Fruit fly (Drosophila melanogaster) whole organism, embryonic: ENCODE measurements around the gene CG12608.

ENCODE experiments used
- BEAF-32 ChIP-seq: fragments of 200-800 bp; sonication (Bioruptor generic); optimal IDR thresholded peaks from 3 replicates; lab custom pipeline; 2017; ENCODE audit warnings: missing biosample characterization, missing genetic modification characterization, mild to moderate bottlenecking, moderate library complexity, missing genetic modification reagents
- Bteb2 ChIP-seq: fragments of 200-800 bp; sonication (Bioruptor generic); optimal IDR thresholded peaks from 2 replicates; lab custom pipeline; 2016; ENCODE audit warnings: missing biosample characterization, missing genetic modification characterization
- CG10321 ChIP-seq: fragments of 200-800 bp; sonication (Bioruptor generic); IDR thresholded peaks from 2 replicates; pipeline ENCODE4 v1.3.6; 2022; ENCODE audit warnings: missing biosample characterization, missing genetic modification characterization
- CG10543 ChIP-seq: fragments of 200-800 bp; sonication (Bioruptor generic); optimal IDR thresholded peaks from 3 replicates; lab custom pipeline; 2017; ENCODE audit warnings: missing biosample characterization, mild to moderate bottlenecking, missing genetic modification characterization, moderate library complexity
- CG10565 ChIP-seq: fragments of 200-800 bp; sonication (Bioruptor generic); optimal IDR thresholded peaks from 3 replicates; lab custom pipeline; 2016; ENCODE audit warnings: missing biosample characterization, mild to moderate bottlenecking, missing genetic modification characterization
- CG10979 ChIP-seq: fragments of 200-800 bp; sonication (Bioruptor generic); optimal IDR thresholded peaks from 2 replicates; lab custom pipeline; 2018; ENCODE audit warnings: missing biosample characterization, mild to moderate bottlenecking, missing genetic modification characterization, moderate library complexity
- CG11398 ChIP-seq: fragments of 200-800 bp; sonication (Bioruptor generic); optimal IDR thresholded peaks from 2 replicates; lab custom pipeline; 2016; ENCODE audit warnings: missing biosample characterization, missing genetic modification characterization
- CG13424 ChIP-seq: fragments of 200-800 bp; sonication (Bioruptor generic); optimal IDR thresholded peaks from 2 replicates; lab custom pipeline; 2019; ENCODE audit warnings: missing biosample characterization, mild to moderate bottlenecking, missing genetic modification characterization, moderate library complexity
- CG15269 ChIP-seq: fragments of 200-800 bp; sonication (Bioruptor generic); optimal IDR thresholded peaks from 2 replicates; lab custom pipeline; 2018; ENCODE audit warnings: missing biosample characterization, mild to moderate bottlenecking, missing genetic modification characterization, moderate library complexity
- CG1602 ChIP-seq: fragments of 200-800 bp; sonication (Bioruptor generic); optimal IDR thresholded peaks from 3 replicates; lab custom pipeline; 2016; ENCODE audit warnings: missing biosample characterization, missing genetic modification characterization
- CG17385 ChIP-seq: fragments of 200-800 bp; sonication (Bioruptor generic); optimal IDR thresholded peaks from 3 replicates; lab custom pipeline; 2018; ENCODE audit warnings: missing biosample characterization, mild to moderate bottlenecking, missing genetic modification characterization
- CG18764 ChIP-seq: fragments of 200-800 bp; sonication (Bioruptor generic); optimal IDR thresholded peaks from 3 replicates; lab custom pipeline; 2016; ENCODE audit warnings: missing biosample characterization, missing genetic modification characterization
- CG32767 ChIP-seq: fragments of 200-800 bp; sonication (Bioruptor generic); IDR thresholded peaks from 2 replicates; pipeline ENCODE4 v1.3.6; 2022; ENCODE audit warnings: missing biosample characterization, missing genetic modification characterization
- CG3995 ChIP-seq: fragments of 200-800 bp; sonication (Bioruptor generic); optimal IDR thresholded peaks from 3 replicates; lab custom pipeline; 2016; ENCODE audit warnings: missing biosample characterization, missing genetic modification characterization
- CG4404 ChIP-seq: fragments of 200-800 bp; sonication (Bioruptor generic); IDR thresholded peaks from 2 replicates; pipeline ENCODE4 v1.3.6; 2022; ENCODE audit warnings: missing biosample characterization, missing genetic modification characterization
- CG5180 ChIP-seq: fragments of 200-800 bp; sonication (Bioruptor generic); optimal IDR thresholded peaks from 3 replicates; lab custom pipeline; 2017; ENCODE audit warnings: missing biosample characterization, missing genetic modification characterization, mild to moderate bottlenecking, moderate library complexity, missing genetic modification reagents
- CG6272 ChIP-seq: fragments of 200-800 bp; sonication (Bioruptor generic); IDR thresholded peaks from 2 replicates; pipeline ENCODE4 v1.3.6; 2022; ENCODE audit warnings: missing biosample characterization, missing genetic modification characterization
- CG6654 ChIP-seq: fragments of 200-800 bp; sonication (Bioruptor generic); optimal IDR thresholded peaks from 2 replicates; lab custom pipeline; 2017; ENCODE audit warnings: missing biosample characterization, mild to moderate bottlenecking, missing genetic modification characterization
- CG6854 ChIP-seq: fragments of 200-800 bp; sonication (Bioruptor generic); optimal IDR thresholded peaks from 3 replicates; lab custom pipeline; 2017; ENCODE audit warnings: missing biosample characterization, mild to moderate bottlenecking, missing genetic modification characterization
- CG8359 ChIP-seq: fragments of 200-800 bp; sonication (Bioruptor generic); optimal IDR thresholded peaks from 2 replicates; lab custom pipeline; 2017; ENCODE audit warnings: missing biosample characterization, mild to moderate bottlenecking, missing genetic modification characterization, borderline replicate concordance
- CG8924 ChIP-seq: fragments of 200-800 bp; optimal IDR thresholded peaks from 3 replicates; lab custom pipeline; 2019; ENCODE audit warnings: missing biosample characterization, mild to moderate bottlenecking, missing genetic modification characterization, moderate library complexity
- CoRest ChIP-seq: fragments of 200-800 bp; sonication (Bioruptor generic); optimal IDR thresholded peaks from 3 replicates; lab custom pipeline; 2018; ENCODE audit warnings: missing biosample characterization, mild to moderate bottlenecking, missing genetic modification characterization, moderate library complexity
- CrebB ChIP-seq: fragments of 200-800 bp; sonication (Bioruptor generic); optimal IDR thresholded peaks from 3 replicates; lab custom pipeline; 2018; ENCODE audit warnings: missing biosample characterization, mild to moderate bottlenecking, missing genetic modification characterization
- Dad ChIP-seq: fragments of 200-800 bp; sonication (Bioruptor generic); optimal IDR thresholded peaks from 3 replicates; lab custom pipeline; 2016; ENCODE audit warnings: missing biosample characterization, missing genetic modification characterization
- Dbx ChIP-seq: fragments of 200-800 bp; sonication (Bioruptor generic); IDR thresholded peaks from 3 replicates; pipeline ENCODE4 v1.3.6; 2022; ENCODE audit warnings: missing biosample characterization, missing genetic modification characterization
- Hand ChIP-seq: fragments of 200-800 bp; sonication (Bioruptor generic); optimal IDR thresholded peaks from 2 replicates; lab custom pipeline; 2017; ENCODE audit warnings: mild to moderate bottlenecking, missing biosample characterization, missing genetic modification reagents, missing genetic modification characterization
- Hr3 ChIP-seq: fragments of 200-800 bp; sonication (Bioruptor generic); optimal IDR thresholded peaks from 3 replicates; lab custom pipeline; 2016; ENCODE audit warnings: missing biosample characterization, missing genetic modification characterization
- Kr ChIP-seq: fragments of 200-800 bp; sonication (Bioruptor generic); optimal IDR thresholded peaks from 2 replicates; lab custom pipeline; 2017; ENCODE audit warnings: missing biosample characterization, mild to moderate bottlenecking, missing genetic modification characterization
- Lim3 ChIP-seq: fragments of 200-800 bp; sonication (Bioruptor generic); IDR thresholded peaks from 2 replicates; pipeline ENCODE4 v1.3.6; 2022; ENCODE audit warnings: missing biosample characterization, missing genetic modification characterization
- MTF-1 ChIP-seq: fragments of 200-800 bp; sonication (Bioruptor generic); optimal IDR thresholded peaks from 2 replicates; lab custom pipeline; 2018; ENCODE audit warnings: missing biosample characterization, mild to moderate bottlenecking, missing genetic modification characterization, borderline replicate concordance
- Mrtf ChIP-seq: fragments of 200-800 bp; sonication (Bioruptor generic); IDR thresholded peaks from 3 replicates; pipeline ENCODE4 v1.3.6; 2022; ENCODE audit warnings: missing biosample characterization, missing genetic modification characterization
- NFAT ChIP-seq: fragments of 200-800 bp; sonication (Bioruptor generic); IDR thresholded peaks from 2 replicates; pipeline ENCODE4 v1.3.6; 2022; ENCODE audit warnings: missing biosample characterization, missing genetic modification characterization
- Nf-YC ChIP-seq: fragments of 200-800 bp; optimal IDR thresholded peaks from 3 replicates; lab custom pipeline; 2019; ENCODE audit warnings: missing biosample characterization, mild to moderate bottlenecking, missing genetic modification characterization, moderate library complexity
- Rx ChIP-seq: fragments of 200-800 bp; sonication (Bioruptor generic); IDR thresholded peaks from 2 replicates; pipeline ENCODE4 v1.3.6; 2022; ENCODE audit warnings: missing biosample characterization, missing genetic modification characterization
- TFAM ChIP-seq: fragments of 200-800 bp; sonication (Bioruptor generic); optimal IDR thresholded peaks from 2 replicates; lab custom pipeline; 2017; ENCODE audit warnings: missing biosample characterization, missing genetic modification characterization, inconsistent platforms
- ac ChIP-seq: fragments of 200-800 bp; sonication (Bioruptor generic); optimal IDR thresholded peaks from 3 replicates; lab custom pipeline; 2017; ENCODE audit warnings: missing biosample characterization, mild to moderate bottlenecking, missing genetic modification characterization
- al ChIP-seq: fragments of 200-800 bp; sonication (Bioruptor generic); IDR thresholded peaks from 2 replicates; pipeline ENCODE4 v1.3.6; 2022; ENCODE audit warnings: missing biosample characterization, missing genetic modification characterization
- br ChIP-seq: fragments of >200 bp; optimal IDR thresholded peaks from 2 replicates; lab custom pipeline; 2017
- chif ChIP-seq, 2 experiments: fragments of 200-800 bp; sonication (Bioruptor generic); optimal IDR thresholded peaks; 3 replicates each; lab custom pipeline; 2016; ENCODE audit warnings: missing biosample characterization in 2 of 2, missing genetic modification characterization in 2 of 2
- dmrt11E ChIP-seq: fragments of 200-800 bp; sonication (Bioruptor generic); optimal IDR thresholded peaks from 3 replicates; lab custom pipeline; 2018; ENCODE audit warnings: missing biosample characterization, mild to moderate bottlenecking, missing genetic modification characterization, moderate library complexity
- dysf ChIP-seq: fragments of 200-800 bp; sonication (Bioruptor generic); IDR thresholded peaks from 3 replicates; pipeline ENCODE4 v1.3.6; 2022; ENCODE audit warnings: missing biosample characterization, missing genetic modification characterization
- mirr ChIP-seq: fragments of 200-800 bp; sonication (Bioruptor generic); optimal IDR thresholded peaks from 3 replicates; lab custom pipeline; 2018; ENCODE audit warnings: missing biosample characterization, mild to moderate bottlenecking, missing genetic modification characterization
- org-1 ChIP-seq: fragments of 200-800 bp; sonication (Bioruptor generic); optimal IDR thresholded peaks from 2 replicates; lab custom pipeline; 2017; ENCODE audit warnings: missing biosample characterization, missing genetic modification characterization
- peb ChIP-seq: fragments of 200-800 bp; sonication (Bioruptor generic); IDR thresholded peaks from 2 replicates; pipeline ENCODE4 v1.3.6; 2022; ENCODE audit warnings: missing biosample characterization, missing genetic modification characterization
- sd ChIP-seq: fragments of 200-800 bp; sonication (Bioruptor generic); optimal IDR thresholded peaks from 3 replicates; lab custom pipeline; 2018; ENCODE audit warnings: missing biosample characterization, mild to moderate bottlenecking, missing genetic modification characterization, moderate library complexity
- sens-2 ChIP-seq: fragments of 200-800 bp; sonication (Bioruptor generic); IDR thresholded peaks from 2 replicates; pipeline ENCODE4 v1.3.6; 2022; ENCODE audit warnings: missing biosample characterization, missing genetic modification characterization
- sqz ChIP-seq: fragments of 200-800 bp; sonication (Bioruptor generic); optimal IDR thresholded peaks from 3 replicates; lab custom pipeline; 2018; ENCODE audit warnings: missing biosample characterization, mild to moderate bottlenecking, missing genetic modification characterization
- tgo ChIP-seq: fragments of 200-800 bp; sonication (Bioruptor generic); IDR thresholded peaks from 3 replicates; pipeline ENCODE4 v1.3.6; 2022; ENCODE audit warnings: missing biosample characterization, missing genetic modification characterization
- zen2 ChIP-seq: fragments of 200-800 bp; sonication (Bioruptor generic); IDR thresholded peaks from 3 replicates; pipeline ENCODE4 v1.3.6; 2022; ENCODE audit warnings: missing biosample characterization, missing genetic modification characterization; ENCODE audit not compliant: partially characterized antibody

Gene CG12608

dm6 chrX:15296969-15297816, 47.2 kb downstream of the CG12608 start, which contains the start of gene gce:
gce (plus strand) TSS chrX:15297766.
- TF ChIP-seq CG10979 (tag; lab: Kevin White, UChicago) (peak; percentile 20), tgo (GFP tag; lab: Robert Waterston, UW) (peak; percentile 45; the same call in 1 of the 3 replicates), sens-2 (GFP tag; lab: Robert Waterston, UW) (no peak), CG11398 (GFP tag; lab: Kevin White, UChicago) (no peak), CG5180 (peak; percentile 13), zen2 (GFP tag; lab: Robert Waterston, UW) (no peak), CG10543 (GFP tag; lab: Kevin White, UChicago) (peak; percentile 38), chif (GFP tag; optimal IDR thresholded peaks at IDR 0.05; lab: Kevin White, UChicago) (no peak), CG6654 (peak; percentile 22), dysf (GFP tag; lab: Robert Waterston, UW) (peak; percentile 71; the same call in 2 of the 3 replicates), Bteb2 (no peak), dmrt11E (no peak), TFAM (GFP tag; lab: Kevin White, UChicago) (no peak), CG15269 (tag; lab: Kevin White, UChicago) (peak; percentile 78), MTF-1 (GFP tag; lab: Kevin White, UChicago) (no peak), sqz (GFP tag; lab: Kevin White, UChicago) (peak; percentile 41), Nf-YC (tag; lab: Kevin White, UChicago) (peak; percentile 60), CrebB (tag; lab: Kevin White, UChicago) (no peak), BEAF-32 (no peak), CG8359 (GFP tag; lab: Kevin White, UChicago) (no peak), al (GFP tag; lab: Robert Waterston, UW) (0 out of 2 replicates have a peak, but pooled peaks have one; percentile 12), CG6272 (GFP tag; lab: Robert Waterston, UW) (no peak), mirr (GFP tag; lab: Kevin White, UChicago) (peak; percentile 36), Hand (GFP tag; lab: Kevin White, UChicago) (peak; percentile 41), Dbx (GFP tag; lab: Robert Waterston, UW) (no peak), CG8924 (peak; percentile 65), CG10565 (no peak), peb (GFP tag; lab: Robert Waterston, UW) (no peak), Rx (GFP tag; lab: Robert Waterston, UW) (no peak), CG3995 (GFP tag; lab: Kevin White, UChicago) (no peak), Mrtf (GFP tag; lab: Robert Waterston, UW) (peak; percentile 5; the same call in 1 of the 3 replicates), CG17385 (peak; percentile 65), CG1602 (GFP tag; lab: Kevin White, UChicago) (no peak), ac (GFP tag; lab: Kevin White, UChicago) (no peak), Dad (GFP tag; lab: Kevin White, UChicago) (no peak), CoRest (tag; lab: Kevin White, UChicago) (peak; percentile 76), br (no peak), CG18764 (GFP tag; lab: Kevin White, UChicago) (no peak), Hr3 (GFP tag; lab: Kevin White, UChicago) (peak; percentile 42), CG13424 (tag; lab: Kevin White, UChicago) (peak; percentile 68), CG6854 (peak; percentile 46), CG32767 (GFP tag; lab: Robert Waterston, UW) (no peak), Lim3 (GFP tag; lab: Robert Waterston, UW) (no peak), org-1 (peak; percentile 47), CG4404 (GFP tag; lab: Robert Waterston, UW) (no peak), sd (tag; lab: Kevin White, UChicago) (peak; percentile 5), Kr (GFP tag; lab: Kevin White, UChicago) (no peak), CG10321 (GFP tag; lab: Robert Waterston, UW) (0 out of 2 replicates have a peak, but pooled peaks have one; percentile 4), NFAT (GFP tag; lab: Robert Waterston, UW) (peak; percentile 28; the same call in 1 of the 2 replicates)
